Worm (Caenorhabditis elegans) whole organism, young adult: Measurements from ENCODE around the gene F58F12.1.
A peak's percentile ranks its signal among the peaks of the same experiment; 100 is the strongest.

ENCODE experiments used
- B0261.1 ChIP-seq: sonication (generic microtip); optimal IDR thresholded peaks from 2 replicates; lab custom pipeline; 2016; ENCODE audit warnings: mild to moderate bottlenecking, missing genetic modification characterization, moderate library complexity, missing compliant biosample characterization
- B0336.3 ChIP-seq: fragments of 200-800 bp; sonication (Bioruptor generic); IDR thresholded peaks from 2 replicates; pipeline ENCODE4 v1.3.6; 2022; ENCODE audit warnings: missing genetic modification characterization, missing compliant biosample characterization
- D2030.7 ChIP-seq: fragments of 200-800 bp; sonication (Bioruptor generic); IDR thresholded peaks from 2 replicates; pipeline ENCODE4 v1.3.6; 2022; ENCODE audit warnings: missing genetic modification reagents, missing genetic modification characterization, missing compliant biosample characterization
- F23B12.7 ChIP-seq: sonication (generic microtip); optimal IDR thresholded peaks from 2 replicates; lab custom pipeline; 2017; ENCODE audit warnings: missing genetic modification characterization, mild to moderate bottlenecking, missing compliant biosample characterization, antibody characterized with exemption, moderate library complexity; ENCODE audit not compliant: insufficient read depth
- F33H1.4 ChIP-seq: fragments of 200-800 bp; sonication (Bioruptor generic); IDR thresholded peaks from 2 replicates; pipeline ENCODE4 v1.3.6; 2022; ENCODE audit warnings: missing genetic modification reagents, missing genetic modification characterization, missing compliant biosample characterization
- F37B4.10 ChIP-seq: fragments of 200-800 bp; sonication (Bioruptor generic); IDR thresholded peaks from 2 replicates; pipeline ENCODE4 v1.3.6; 2022; ENCODE audit warnings: missing genetic modification characterization, missing compliant biosample characterization
- F49E8.2 ChIP-seq: sonication (generic microtip); optimal IDR thresholded peaks from 3 replicates; lab custom pipeline; 2017; ENCODE audit warnings: missing genetic modification characterization, mild to moderate bottlenecking, missing compliant biosample characterization, antibody characterized with exemption, moderate library complexity; ENCODE audit not compliant: insufficient read depth
- K12H6.12 ChIP-seq: fragments of 200-800 bp; sonication (Bioruptor generic); optimal IDR thresholded peaks from 2 replicates; lab custom pipeline; 2018; ENCODE audit warnings: mild to moderate bottlenecking, missing genetic modification characterization, missing compliant biosample characterization
- T07F8.4 ChIP-seq: sonication (generic microtip); optimal IDR thresholded peaks from 2 replicates; lab custom pipeline; 2016; ENCODE audit warnings: mild to moderate bottlenecking, missing genetic modification characterization, moderate library complexity, missing compliant biosample characterization
- T26A5.8 ChIP-seq: sonication (generic microtip); optimal IDR thresholded peaks from 2 replicates; lab custom pipeline; 2016; ENCODE audit warnings: missing genetic modification characterization, missing compliant biosample characterization
- Y53F4B.3 ChIP-seq: fragments of 200-800 bp; sonication (Bioruptor generic); IDR thresholded peaks from 2 replicates; pipeline ENCODE4 v1.3.6; 2022; ENCODE audit warnings: missing genetic modification reagents, missing genetic modification characterization, missing compliant biosample characterization
- Y67H2A.10 ChIP-seq: fragments of 200-800 bp; sonication (Bioruptor generic); conservative IDR thresholded peaks from 2 replicates; pipeline ENCODE4 v1.3.6; 2022; ENCODE audit warnings: missing genetic modification reagents, missing genetic modification characterization, missing compliant biosample characterization
- ZK185.1 ChIP-seq: sonication (generic microtip); optimal IDR thresholded peaks from 2 replicates; lab custom pipeline; 2016; ENCODE audit warnings: mild to moderate bottlenecking, missing genetic modification characterization, missing compliant biosample characterization; ENCODE audit not compliant: poor library complexity, severe bottlenecking
- aptf-3 ChIP-seq: fragments of 200-800 bp; sonication (Bioruptor generic); IDR thresholded peaks from 2 replicates; pipeline ENCODE4 v1.3.6; 2022; ENCODE audit warnings: missing genetic modification characterization, missing compliant biosample characterization
- atf-7 ChIP-seq: sonication (generic microtip); optimal IDR thresholded peaks from 2 replicates; lab custom pipeline; 2017; ENCODE audit warnings: mild to moderate bottlenecking, missing genetic modification characterization, missing compliant biosample characterization
- cebp-1 ChIP-seq, 2 experiments: fragments of 200-800 bp in 1 of 2; sonication (Bioruptor generic) in 1 of 2; sonication (generic microtip) in 1 of 2; IDR thresholded peaks in 1 of 2; optimal IDR thresholded peaks in 1 of 2; 2 replicates each; pipeline versions ENCODE4 v1.3.6 to Lab custom; 2017 to 2022; ENCODE audit warnings: missing compliant biosample characterization in 2 of 2, missing genetic modification characterization in 2 of 2, mild to moderate bottlenecking in 1 of 2, missing genetic modification reagents in 1 of 2, moderate library complexity in 1 of 2
- cebp-2 ChIP-seq: fragments of 200-800 bp; sonication (Bioruptor generic); IDR thresholded peaks from 2 replicates; pipeline ENCODE4 v1.3.6; 2022; ENCODE audit warnings: missing genetic modification characterization, missing compliant biosample characterization
- ceh-40 ChIP-seq: fragments of 200-800 bp; sonication (Bioruptor generic); IDR thresholded peaks from 2 replicates; pipeline ENCODE4 v1.3.6; 2022; ENCODE audit warnings: missing genetic modification characterization, missing compliant biosample characterization
- ceh-79 ChIP-seq: sonication (generic microtip); optimal IDR thresholded peaks from 2 replicates; lab custom pipeline; 2017; ENCODE audit warnings: mild to moderate bottlenecking, missing genetic modification characterization, missing compliant biosample characterization
- ceh-91 ChIP-seq: fragments of 200-800 bp; sonication (Bioruptor generic); IDR thresholded peaks from 2 replicates; pipeline ENCODE4 v1.3.6; 2022; ENCODE audit warnings: missing genetic modification reagents, missing genetic modification characterization, missing compliant biosample characterization
- chd-7 ChIP-seq: sonication (generic microtip); optimal IDR thresholded peaks from 2 replicates; lab custom pipeline; 2016; ENCODE audit warnings: mild to moderate bottlenecking, missing genetic modification characterization, moderate library complexity, missing compliant biosample characterization
- dox-1 ChIP-seq: fragments of 200-800 bp; sonication (Bioruptor generic); IDR thresholded peaks from 2 replicates; pipeline ENCODE4 v1.3.6; 2022; ENCODE audit warnings: missing genetic modification reagents, missing genetic modification characterization, missing compliant biosample characterization
- dpff-1 ChIP-seq: sonication (generic microtip); optimal IDR thresholded peaks from 2 replicates; lab custom pipeline; 2017; ENCODE audit warnings: mild to moderate bottlenecking, missing genetic modification characterization, missing compliant biosample characterization
- ets-4 ChIP-seq: fragments of 200-800 bp; sonication (Bioruptor generic); optimal IDR thresholded peaks from 2 replicates; lab custom pipeline; 2018; ENCODE audit warnings: mild to moderate bottlenecking, missing genetic modification characterization, missing compliant biosample characterization
- gei-17 ChIP-seq: fragments of 200-800 bp; sonication (Bioruptor generic); optimal IDR thresholded peaks from 2 replicates; lab custom pipeline; 2018; ENCODE audit warnings: mild to moderate bottlenecking, missing genetic modification characterization, missing compliant biosample characterization
- hlh-12 ChIP-seq: sonication (generic microtip); optimal IDR thresholded peaks from 2 replicates; lab custom pipeline; 2016; ENCODE audit warnings: missing genetic modification characterization, missing compliant biosample characterization
- hsf-1 ChIP-seq: fragments of 200-800 bp; sonication (Bioruptor generic); IDR thresholded peaks from 2 replicates; pipeline ENCODE4 v1.3.6; 2022; ENCODE audit warnings: missing genetic modification reagents, missing genetic modification characterization, missing compliant biosample characterization
- let-607 ChIP-seq, 2 experiments: fragments of 200-800 bp in 1 of 2; sonication (Bioruptor generic) in 1 of 2; sonication (generic microtip) in 1 of 2; optimal IDR thresholded peaks; 2 replicates each; lab custom pipeline; 2016 to 2018; ENCODE audit warnings: mild to moderate bottlenecking in 2 of 2, missing compliant biosample characterization in 2 of 2, missing genetic modification characterization in 2 of 2, moderate library complexity in 2 of 2, missing genotype in 1 of 2
- lin-26 ChIP-seq: fragments of 200-800 bp; sonication (Bioruptor generic); IDR thresholded peaks from 2 replicates; pipeline ENCODE4 v1.3.6; 2022; ENCODE audit warnings: missing genetic modification reagents, missing genetic modification characterization, missing compliant biosample characterization
- lin-40 ChIP-seq: sonication (generic microtip); optimal IDR thresholded peaks from 2 replicates; lab custom pipeline; 2016; ENCODE audit warnings: missing genetic modification characterization, mild to moderate bottlenecking, missing compliant biosample characterization, missing genotype, missing genetic modification reagents
- lir-1 ChIP-seq: fragments of 200-800 bp; sonication (Bioruptor generic); conservative IDR thresholded peaks from 2 replicates; pipeline ENCODE4 v1.3.6; 2022; ENCODE audit warnings: missing genetic modification reagents, missing genetic modification characterization, missing compliant biosample characterization
- madf-3 ChIP-seq: fragments of 200-800 bp; sonication (Bioruptor generic); IDR thresholded peaks from 2 replicates; pipeline ENCODE4 v1.3.6; 2022; ENCODE audit warnings: missing genetic modification reagents, missing genetic modification characterization, missing compliant biosample characterization
- madf-6 ChIP-seq: fragments of 200-800 bp; sonication (Bioruptor generic); IDR thresholded peaks from 2 replicates; pipeline ENCODE4 v1.3.6; 2022; ENCODE audit warnings: missing genetic modification reagents, missing genetic modification characterization, missing compliant biosample characterization
- nfyb-1 ChIP-seq: fragments of 200-800 bp; sonication (Bioruptor generic); IDR thresholded peaks from 2 replicates; pipeline ENCODE4 v1.3.6; 2022; ENCODE audit warnings: missing genetic modification reagents, missing genetic modification characterization, missing compliant biosample characterization
- nhr-120 ChIP-seq: fragments of 200-800 bp; sonication (Bioruptor generic); IDR thresholded peaks from 2 replicates; pipeline ENCODE4 v1.3.6; 2022; ENCODE audit warnings: missing genetic modification characterization, missing compliant biosample characterization
- nhr-80 ChIP-seq: sonication (generic microtip); optimal IDR thresholded peaks from 2 replicates; lab custom pipeline; 2016; ENCODE audit warnings: missing genetic modification characterization, missing compliant biosample characterization
- pbrm-1 ChIP-seq: fragments of 200-800 bp; sonication (Bioruptor generic); IDR thresholded peaks from 2 replicates; pipeline ENCODE4 v1.3.6; 2022; ENCODE audit warnings: missing genetic modification reagents, missing genetic modification characterization, missing compliant biosample characterization
- rec-8 ChIP-seq, 2 experiments: sonication (generic microtip); optimal IDR thresholded peaks; 2 replicates each; lab custom pipeline; 2016; ENCODE audit warnings: mild to moderate bottlenecking in 2 of 2, missing genetic modification characterization in 2 of 2, missing genetic modification reagents in 2 of 2, missing genotype in 2 of 2, missing biosample characterization in 1 of 2, missing compliant biosample characterization in 1 of 2, moderate library complexity in 1 of 2
- snpc-1.3 ChIP-seq: sonication (generic microtip); optimal IDR thresholded peaks from 2 replicates; lab custom pipeline; 2017; ENCODE audit warnings: missing genetic modification characterization, mild to moderate bottlenecking, missing compliant biosample characterization, antibody characterized with exemption, moderate library complexity, missing genotype, missing genetic modification reagents; ENCODE audit not compliant: insufficient read depth
- snpc-3.4 ChIP-seq: sonication (generic microtip); optimal IDR thresholded peaks from 2 replicates; lab custom pipeline; 2017; ENCODE audit warnings: missing genetic modification characterization, mild to moderate bottlenecking, missing compliant biosample characterization, antibody characterized with exemption, moderate library complexity, missing genotype, missing genetic modification reagents
- snpc-4 ChIP-seq, 5 experiments: fragments of 150-350 bp in 1 of 5; sonication (generic microtip) in 4 of 5; optimal IDR thresholded peaks; 2 replicates each; lab custom pipeline; 2014 to 2018; ENCODE audit warnings: missing genetic modification characterization in 5 of 5, missing biosample characterization in 3 of 5, antibody characterized with exemption in 2 of 5, mild to moderate bottlenecking in 2 of 5, missing compliant biosample characterization in 2 of 5, missing genotype in 2 of 5, moderate library complexity in 2 of 5, missing genetic modification reagents in 1 of 5
- xnd-1 ChIP-seq: sonication (generic microtip); optimal IDR thresholded peaks from 2 replicates; lab custom pipeline; 2016; ENCODE audit warnings: missing genotype, missing genetic modification reagents, missing genetic modification characterization, missing compliant biosample characterization
- zfh-2 ChIP-seq: fragments of 200-800 bp; sonication (Bioruptor generic); conservative IDR thresholded peaks from 2 replicates; pipeline ENCODE4 v1.3.6; 2022; ENCODE audit warnings: missing genetic modification reagents, missing genetic modification characterization, missing compliant biosample characterization
- ztf-26 ChIP-seq: sonication (generic microtip); optimal IDR thresholded peaks from 2 replicates; lab custom pipeline; 2017; ENCODE audit warnings: missing genetic modification characterization, missing compliant biosample characterization

The F58F12.1 gene

ce11 chrII:6355396-6356346 is 27.8 kb upstream of the F58F12.1 start, which contains the start of gene C32D5.11 (continued):
- no peak for TF ChIP-seq madf-3 (GFP tag; lab: Robert Waterston, UW)
- TF ChIP-seq K12H6.12 (tag; lab: Kevin White, UChicago): peak; percentile 14
- TF ChIP-seq T07F8.4: no peak
- TF ChIP-seq hsf-1 (GFP tag; lab: Robert Waterston, UW): no peak
- TF ChIP-seq nhr-80 (tag; lab: Kevin White, UChicago): peak; percentile 40
- 0 out of 2 replicates have a peak, but pooled peaks have one; percentile 13 for TF ChIP-seq ceh-91 (GFP tag; lab: Robert Waterston, UW)
- no peak for TF ChIP-seq gei-17 (GFP tag; lab: Kevin White, UChicago)
- TF ChIP-seq nfyb-1 (GFP tag; lab: Robert Waterston, UW): 0 out of 2 replicates have a peak, but pooled peaks have one; percentile 38
- TF ChIP-seq dpff-1: no peak
- no peak for TF ChIP-seq snpc-4 (GFP tag; optimal IDR thresholded peaks at IDR 0.05; lab: Kevin White, UChicago)
- no peak for TF ChIP-seq snpc-4 (tag; optimal IDR thresholded peaks at IDR 0.05; lab: Kevin White, UChicago)
- TF ChIP-seq ceh-79 (tag; lab: Kevin White, UChicago): no peak
- no peak for TF ChIP-seq Y53F4B.3 (GFP tag; lab: Robert Waterston, UW)
- TF ChIP-seq nhr-120 (GFP tag; lab: Robert Waterston, UW): no peak
- TF ChIP-seq cebp-2: no peak
- TF ChIP-seq ceh-40 (GFP tag; lab: Robert Waterston, UW): no peak
- TF ChIP-seq rec-8 (tag; optimal IDR thresholded peaks at IDR 0.05; lab: Kevin White, UChicago): no peak
- peak; percentile 35; the same call in 1 of the 2 replicates for TF ChIP-seq pbrm-1
- no peak for TF ChIP-seq chd-7
- TF ChIP-seq Y67H2A.10 (GFP tag; lab: Robert Waterston, UW): no peak
- peak in 1 of 2 experiments; percentile 49 for TF ChIP-seq let-607 (tag; optimal IDR thresholded peaks at IDR 0.05; lab: Kevin White, UChicago)
- no peak for TF ChIP-seq ZK185.1
- no peak for TF ChIP-seq lir-1
- no peak for TF ChIP-seq T26A5.8
- TF ChIP-seq snpc-3.4 (tag; lab: Kevin White, UChicago): no peak
- TF ChIP-seq snpc-1.3: no peak
- TF ChIP-seq F33H1.4: peak; percentile 42; the same call in 1 of the 2 replicates
- TF ChIP-seq aptf-3 (GFP tag; lab: Robert Waterston, UW): no peak
- no peak for TF ChIP-seq cebp-1 (GFP tag; IDR thresholded peaks at IDR 0.05; lab: Robert Waterston, UW)
- peak; percentile 65 for TF ChIP-seq cebp-1 (tag; optimal IDR thresholded peaks at IDR 0.05; lab: Kevin White, UChicago)
- no peak for TF ChIP-seq xnd-1
- TF ChIP-seq lin-26 (GFP tag; lab: Robert Waterston, UW): no peak
- TF ChIP-seq D2030.7 (GFP tag; lab: Robert Waterston, UW): 0 out of 2 replicates have a peak, but pooled peaks have one; percentile 31
- no peak for TF ChIP-seq F37B4.10 (GFP tag; lab: Robert Waterston, UW)
- TF ChIP-seq atf-7 (tag; lab: Kevin White, UChicago): no peak
- TF ChIP-seq ets-4 (GFP tag; lab: Kevin White, UChicago): no peak
- TF ChIP-seq dox-1: peak; percentile 65
- TF ChIP-seq hlh-12 (tag; lab: Kevin White, UChicago): no peak
- no peak for TF ChIP-seq B0261.1 (tag; lab: Kevin White, UChicago)
- no peak for TF ChIP-seq madf-6 (GFP tag; lab: Robert Waterston, UW)
- peak; percentile 70 for TF ChIP-seq F23B12.7 (tag; lab: Kevin White, UChicago)
- TF ChIP-seq B0336.3 (GFP tag; lab: Robert Waterston, UW): 0 out of 2 replicates have a peak, but pooled peaks have one; percentile 37
- TF ChIP-seq zfh-2: peak; percentile 41; the same call in 1 of the 2 replicates
- peak; percentile 55 for TF ChIP-seq lin-40 (tag; lab: Kevin White, UChicago)
- no peak for TF ChIP-seq F49E8.2 (tag; lab: Kevin White, UChicago)
- TF ChIP-seq ztf-26: no peak
